Fruit fly (Drosophila melanogaster) Kc167 (cell line): ENCODE results near the gene CG42819.

Source experiments
- psq ChIP-seq: fragments of >200 bp; optimal IDR thresholded peaks from 2 replicates; lab custom pipeline; 2017; ENCODE audit warnings: missing external identifiers
- ttk ChIP-seq: sonication (Bioruptor generic); optimal IDR thresholded peaks from 2 replicates; lab custom pipeline; 2017; ENCODE audit warnings: missing external identifiers

dm6 chr2L:8384985-8385519 lies 4.1 kb downstream of the CG42819 start:
- TF ChIP-seq ttk (lab: Kevin White, UChicago): no peak
- TF ChIP-seq psq: no peak
